Worm (Caenorhabditis elegans): ENCODE data around the gene R05G6.10.
A peak's percentile ranks its signal among the peaks of the same experiment; 100 is the strongest.

R05G6.10 gene

DNA sequence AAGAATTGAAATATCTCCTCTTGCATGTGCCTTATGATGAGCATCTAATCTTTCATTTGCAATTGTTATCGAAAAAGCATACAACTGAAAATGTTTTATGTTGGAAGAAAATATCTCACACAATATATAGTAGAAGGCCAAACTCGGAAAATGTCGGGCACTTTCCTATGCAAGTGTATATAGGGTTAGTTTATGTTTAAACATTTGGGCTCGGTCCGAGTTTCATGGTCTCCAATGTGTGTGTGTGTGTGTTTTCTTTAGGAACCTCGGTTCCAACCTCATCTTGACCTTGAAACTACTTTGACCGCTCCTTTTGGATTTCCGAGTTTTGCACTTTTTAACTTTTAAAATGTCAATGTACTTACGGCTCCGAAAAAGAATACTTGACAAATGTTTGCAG, 43.0 kb downstream of the R05G6.10 start (continued):
- TF ChIP-seq mep-1 (tag; optimal IDR thresholded peaks at IDR 0.05) = no peak
- TF ChIP-seq gei-8 (GFP tag; optimal IDR thresholded peaks at IDR 0.05) = no peak
- TF ChIP-seq zfp-2 (tag; optimal IDR thresholded peaks at IDR 0.05) = no peak
- TF ChIP-seq snpc-4 (tag; optimal IDR thresholded peaks at IDR 0.05) = peak; percentile 49
- no peak for TF ChIP-seq nhr-48 (tag; optimal IDR thresholded peaks at IDR 0.05)
- no peak for TF ChIP-seq sdz-12 (GFP tag; optimal IDR thresholded peaks at IDR 0.05)
- no peak for TF ChIP-seq nhr-41 (GFP tag; IDR thresholded peaks at IDR 0.05)
- peak; percentile 55 for TF ChIP-seq aha-1 (tag)
- TF ChIP-seq zag-1 (tag; optimal IDR thresholded peaks at IDR 0.05) = no peak
- no peak for TF ChIP-seq madf-9 (GFP tag; conservative IDR thresholded peaks at IDR 0.05)
- no peak for TF ChIP-seq pqm-1 (tag; optimal IDR thresholded peaks at IDR 0.05)

DNA sequence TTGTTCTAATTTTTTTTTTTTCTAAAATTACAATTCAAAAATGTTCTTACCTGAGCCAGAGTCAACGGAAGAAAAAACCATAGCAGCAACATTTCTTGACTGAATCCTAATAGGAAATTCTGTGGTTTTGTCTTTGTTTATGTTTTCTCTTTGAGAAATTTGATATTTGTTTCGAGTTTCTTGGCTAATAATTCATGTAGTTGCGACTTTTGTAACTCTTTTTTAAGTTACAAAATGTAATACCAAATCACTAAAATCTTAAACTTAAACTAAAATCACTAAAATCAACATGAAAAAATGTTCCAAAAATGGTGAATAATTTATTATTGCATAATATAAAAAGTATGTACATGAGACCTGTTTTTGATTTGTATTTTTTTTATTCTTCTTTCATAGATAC, 44.6 kb downstream of the R05G6.10 start, which contains the start of gene egas-4:
TSS of gene egas-4 (minus strand) at position 101 of the 400 bp plus-strand sequence.
- no peak for TF ChIP-seq ZK337.2 (GFP tag; IDR thresholded peaks at IDR 0.05)

- TF ChIP-seq nhr-28 (tag; optimal IDR thresholded peaks at IDR 0.05) (peak; percentile 83), php-3 (GFP tag; IDR thresholded peaks at IDR 0.05) (0 out of 2 replicates have a peak, but pooled peaks have one; percentile 38), dpl-1 (GFP tag; optimal IDR thresholded peaks at IDR 0.05) (no peak), ceh-44 (GFP tag; IDR thresholded peaks at IDR 0.05) (no peak), hlh-30 (tag; optimal IDR thresholded peaks at IDR 0.05; ENCODE audit: insufficient read depth) (peak; percentile 10), set-16 (GFP tag; IDR thresholded peaks at IDR 0.05) (no peak), daf-16 (GFP tag; optimal IDR thresholded peaks at IDR 0.05) (no peak), daf-16 (tag; optimal IDR thresholded peaks at IDR 0.05) (peak; percentile 53), Y75B8A.6 (GFP tag; IDR thresholded peaks at IDR 0.05) (no peak), nhr-48 (tag; optimal IDR thresholded peaks at IDR 0.05) (peak; percentile 15), mxl-3 (GFP tag; optimal IDR thresholded peaks at IDR 0.05) (peak; percentile 56), nhr-77 (tag; optimal IDR thresholded peaks at IDR 0.05) (peak; percentile 41), unc-62 (GFP tag; optimal IDR thresholded peaks at IDR 0.05 in 1 of 2) (peak in 1 of 2 experiments; percentile 6), unc-62 (tag; optimal IDR thresholded peaks at IDR 0.05) (no peak), dmd-6 (GFP tag; IDR thresholded peaks at IDR 0.05) (peak; percentile 83), fkh-10 (GFP tag; optimal IDR thresholded peaks at IDR 0.05) (no peak), saeg-2 (GFP tag; IDR thresholded peaks at IDR 0.05) (no peak), pqm-1 (tag; optimal IDR thresholded peaks at IDR 0.05) (peak; percentile 23)
Observed at ce11 chrIV:7497205-7497604, 45.1 kb downstream of the R05G6.10 start.

- TF ChIP-seq unc-62 (GFP tag; optimal IDR thresholded peaks at IDR 0.05 in 1 of 2) (peak in 1 of 2 experiments; percentile 79), unc-62 (tag; optimal IDR thresholded peaks at IDR 0.05) (no peak), Y75B8A.6 (GFP tag; IDR thresholded peaks at IDR 0.05) (no peak)
Observed at ce11 chrIV:7491464-7491863, 50.9 kb downstream of the R05G6.10 start, which contains the start of gene F55G1.1. TSS of gene F55G1.1 (plus strand) at chrIV:7491764.

DNA sequence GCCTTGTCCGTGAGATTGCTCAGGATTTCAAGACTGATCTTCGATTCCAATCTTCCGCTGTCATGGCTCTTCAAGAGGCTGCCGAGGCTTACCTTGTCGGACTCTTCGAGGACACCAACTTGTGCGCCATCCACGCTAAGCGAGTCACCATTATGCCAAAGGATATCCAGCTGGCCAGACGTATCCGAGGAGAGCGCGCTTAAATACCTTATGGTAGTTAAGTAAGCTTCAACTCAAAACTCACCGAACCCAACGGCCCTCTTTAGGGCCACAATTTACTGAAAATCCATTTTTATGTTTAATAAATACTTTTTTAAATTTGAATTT, 53.9 kb downstream of the R05G6.10 start:
- TF ChIP-seq unc-130 (GFP tag; optimal IDR thresholded peaks at IDR 0.05) (no peak), snpc-1.2 (GFP tag; IDR thresholded peaks at IDR 0.05) (0 out of 2 replicates have a peak, but pooled peaks have one; percentile 77), lin-13 (GFP tag; optimal IDR thresholded peaks at IDR 0.05) (no peak), nhr-111 (GFP tag; optimal IDR thresholded peaks at IDR 0.05) (no peak), gei-8 (GFP tag; optimal IDR thresholded peaks at IDR 0.05) (peak; percentile 40), D1046.2 (GFP tag; IDR thresholded peaks at IDR 0.05) (peak; percentile 70; the same call in 1 of the 2 replicates), nhr-102 (tag; optimal IDR thresholded peaks at IDR 0.05) (no peak), F26F4.8 (GFP tag; conservative IDR thresholded peaks at IDR 0.05) (0 out of 2 replicates have a peak, but pooled peaks have one; percentile 27), lim-7 (GFP tag; IDR thresholded peaks at IDR 0.05) (0 out of 2 replicates have a peak, but pooled peaks have one; percentile 57), lin-38 (GFP tag; IDR thresholded peaks at IDR 0.05) (no peak), F49E8.2 (tag; optimal IDR thresholded peaks at IDR 0.05; ENCODE audit: borderline replicate concordance) (peak; percentile 58), arid-1 (GFP tag; conservative IDR thresholded peaks at IDR 0.05) (peak; percentile 56; the same call in 1 of the 2 replicates)
